Worm (Caenorhabditis elegans) whole organism, L3 larva: Measurements from ENCODE around the gene cex-2.

Experiments used
- R02D3.7 ChIP-seq: fragments of 150-350 bp; optimal IDR thresholded peaks from 2 replicates; lab custom pipeline; 2014; ENCODE audit warnings: missing biosample characterization, missing genetic modification characterization
- ZK546.5 ChIP-seq: sonication (generic microtip); optimal IDR thresholded peaks from 2 replicates; lab custom pipeline; 2017; ENCODE audit warnings: missing biosample characterization, missing genetic modification characterization
- aly-2 ChIP-seq: fragments of 150-350 bp; optimal IDR thresholded peaks from 2 replicates; lab custom pipeline; 2014; ENCODE audit warnings: missing biosample characterization, missing genetic modification characterization
- ama-1 ChIP-seq: fragments of 150-350 bp; optimal IDR thresholded peaks from 2 replicates; lab custom pipeline; 2018
- ceh-16 ChIP-seq: sonication (generic microtip); optimal IDR thresholded peaks from 2 replicates; lab custom pipeline; 2017; ENCODE audit warnings: missing biosample characterization, missing genetic modification characterization
- ceh-28 ChIP-seq: fragments of 150-350 bp; optimal IDR thresholded peaks from 2 replicates; lab custom pipeline; 2014; ENCODE audit warnings: missing biosample characterization, missing genetic modification reagents, missing genetic modification characterization
- ceh-82 ChIP-seq: fragments of 150-350 bp; optimal IDR thresholded peaks from 2 replicates; lab custom pipeline; 2014; ENCODE audit warnings: missing biosample characterization, missing genetic modification characterization
- ceh-9 ChIP-seq: sonication (generic microtip); optimal IDR thresholded peaks from 2 replicates; lab custom pipeline; 2018; ENCODE audit warnings: missing biosample characterization, missing genetic modification characterization
- daf-12 ChIP-seq: fragments of 150-350 bp; optimal IDR thresholded peaks from 2 replicates; lab custom pipeline; 2014; ENCODE audit warnings: missing biosample characterization, missing genetic modification reagents, missing genetic modification characterization
- egl-5 ChIP-seq: fragments of 150-350 bp; optimal IDR thresholded peaks from 2 replicates; lab custom pipeline; 2017; ENCODE audit warnings: missing biosample characterization, missing genetic modification reagents, missing genetic modification characterization, inconsistent platforms
- elt-1 ChIP-seq: fragments of 150-350 bp; optimal IDR thresholded peaks from 2 replicates; lab custom pipeline; 2014; ENCODE audit warnings: missing biosample characterization, missing genetic modification characterization
- elt-2 ChIP-seq: sonication (generic microtip); optimal IDR thresholded peaks from 2 replicates; lab custom pipeline; 2016; ENCODE audit warnings: missing genetic modification reagents, mild to moderate bottlenecking, missing genetic modification characterization, missing compliant biosample characterization
- elt-3 ChIP-seq, 3 experiments: fragments of 150-350 bp in 1 of 3; sonication (generic microtip) in 2 of 3; optimal IDR thresholded peaks; 2 replicates in 2 of 3; 4 replicates in 1 of 3; lab custom pipeline; 2014 to 2017; ENCODE audit warnings: missing biosample characterization in 3 of 3, missing genetic modification characterization in 3 of 3
- eor-1 ChIP-seq, 2 experiments: fragments of 150-350 bp; optimal IDR thresholded peaks; 2 replicates each; lab custom pipeline; 2014 to 2018; ENCODE audit warnings: missing biosample characterization in 2 of 2, missing genetic modification characterization in 2 of 2
- fkh-10 ChIP-seq: sonication (generic microtip); optimal IDR thresholded peaks from 2 replicates; lab custom pipeline; 2017; ENCODE audit warnings: missing biosample characterization, missing genetic modification reagents, missing genetic modification characterization
- fkh-2 ChIP-seq: fragments of 150-350 bp; optimal IDR thresholded peaks from 2 replicates; lab custom pipeline; 2014; ENCODE audit warnings: missing biosample characterization, missing genetic modification reagents, missing genetic modification characterization
- fos-1 ChIP-seq: fragments of 150-350 bp; optimal IDR thresholded peaks from 2 replicates; lab custom pipeline; 2014; ENCODE audit warnings: missing biosample characterization, missing genetic modification characterization
- hmg-11 ChIP-seq: sonication (generic microtip); optimal IDR thresholded peaks from 2 replicates; lab custom pipeline; 2016; ENCODE audit warnings: missing genetic modification characterization, missing compliant biosample characterization
- jun-1 ChIP-seq: fragments of 150-350 bp; optimal IDR thresholded peaks from 2 replicates; lab custom pipeline; 2014; ENCODE audit warnings: missing biosample characterization, missing genetic modification reagents, missing genetic modification characterization
- lin-15B ChIP-seq: fragments of 150-350 bp; optimal IDR thresholded peaks from 2 replicates; lab custom pipeline; 2014; ENCODE audit warnings: missing biosample characterization, missing genetic modification characterization
- lin-39 ChIP-seq: fragments of 150-350 bp; optimal IDR thresholded peaks from 2 replicates; lab custom pipeline; 2018; ENCODE audit warnings: missing biosample characterization, missing genetic modification reagents, missing genetic modification characterization
- lsy-12 ChIP-seq: sonication (generic microtip); optimal IDR thresholded peaks from 2 replicates; lab custom pipeline; 2016; ENCODE audit warnings: mild to moderate bottlenecking, missing genetic modification characterization, missing compliant biosample characterization
- mdl-1 ChIP-seq: fragments of 150-350 bp; optimal IDR thresholded peaks from 2 replicates; lab custom pipeline; 2014; ENCODE audit warnings: missing biosample characterization, missing genetic modification characterization
- mml-1 ChIP-seq: fragments of 150-350 bp; sonication (generic microtip); optimal IDR thresholded peaks from 3 replicates; lab custom pipeline; 2014; ENCODE audit warnings: missing biosample characterization, missing genetic modification characterization
- nfya-1 ChIP-seq: sonication (generic microtip); optimal IDR thresholded peaks from 2 replicates; lab custom pipeline; 2017; ENCODE audit warnings: missing genetic modification characterization, mild to moderate bottlenecking, missing compliant biosample characterization, antibody characterized with exemption, moderate library complexity; ENCODE audit not compliant: insufficient read depth
- nhr-11 ChIP-seq: fragments of 150-350 bp; optimal IDR thresholded peaks from 2 replicates; lab custom pipeline; 2014; ENCODE audit warnings: missing biosample characterization, missing genetic modification characterization
- nhr-12 ChIP-seq: fragments of 150-350 bp; optimal IDR thresholded peaks from 2 replicates; lab custom pipeline; 2014; ENCODE audit warnings: missing biosample characterization, missing genetic modification characterization
- nhr-23 ChIP-seq: fragments of 150-350 bp; optimal IDR thresholded peaks from 2 replicates; lab custom pipeline; 2014; ENCODE audit warnings: missing biosample characterization, missing genetic modification reagents, missing genetic modification characterization
- nhr-237 ChIP-seq: fragments of 150-350 bp; optimal IDR thresholded peaks from 2 replicates; lab custom pipeline; 2014; ENCODE audit warnings: missing biosample characterization, missing genetic modification characterization
- nhr-25 ChIP-seq: sonication (generic microtip); optimal IDR thresholded peaks from 2 replicates; lab custom pipeline; 2017; ENCODE audit warnings: missing biosample characterization, missing genetic modification characterization
- nhr-28 ChIP-seq: fragments of 150-350 bp; optimal IDR thresholded peaks from 2 replicates; lab custom pipeline; 2014; ENCODE audit warnings: missing biosample characterization, missing genetic modification characterization
- nhr-43 ChIP-seq: sonication (generic microtip); optimal IDR thresholded peaks from 2 replicates; lab custom pipeline; 2016; ENCODE audit warnings: mild to moderate bottlenecking, missing genetic modification characterization, missing compliant biosample characterization; ENCODE audit not compliant: poor library complexity, severe bottlenecking
- nhr-67 ChIP-seq: fragments of 150-350 bp; optimal IDR thresholded peaks from 2 replicates; lab custom pipeline; 2014; ENCODE audit warnings: missing biosample characterization, missing genetic modification characterization
- nhr-76 ChIP-seq: fragments of 150-350 bp; sonication (generic microtip); optimal IDR thresholded peaks from 5 replicates; lab custom pipeline; 2014; ENCODE audit warnings: missing biosample characterization, missing genetic modification characterization
- nhr-77 ChIP-seq: fragments of 150-350 bp; optimal IDR thresholded peaks from 2 replicates; lab custom pipeline; 2014; ENCODE audit warnings: missing biosample characterization, missing genetic modification characterization
- pha-4 ChIP-seq: fragments of 150-350 bp; optimal IDR thresholded peaks from 2 replicates; lab custom pipeline; 2014; ENCODE audit warnings: missing biosample characterization, missing genetic modification reagents, missing genetic modification characterization
- pqm-1 ChIP-seq: fragments of 150-350 bp; optimal IDR thresholded peaks from 2 replicates; lab custom pipeline; 2017; ENCODE audit warnings: missing biosample characterization, missing genetic modification characterization, inconsistent platforms
- sea-2 ChIP-seq: fragments of 150-350 bp; sonication (generic microtip); optimal IDR thresholded peaks from 4 replicates; lab custom pipeline; 2014; ENCODE audit warnings: missing biosample characterization, missing genetic modification reagents, missing genetic modification characterization
- skn-1 ChIP-seq: fragments of 150-350 bp; optimal IDR thresholded peaks from 2 replicates; lab custom pipeline; 2014; ENCODE audit warnings: missing biosample characterization, missing genetic modification characterization
- snpc-4 ChIP-seq: fragments of 150-350 bp; optimal IDR thresholded peaks from 2 replicates; lab custom pipeline; 2014; ENCODE audit warnings: missing biosample characterization, missing genetic modification characterization
- tbx-2 ChIP-seq: sonication (generic microtip); optimal IDR thresholded peaks from 2 replicates; lab custom pipeline; 2016; ENCODE audit warnings: mild to moderate bottlenecking, missing genetic modification characterization, missing compliant biosample characterization
- unc-39 ChIP-seq: sonication (generic microtip); optimal IDR thresholded peaks from 4 replicates; lab custom pipeline; 2017; ENCODE audit warnings: missing biosample characterization, missing genetic modification characterization
- unc-62 ChIP-seq: fragments of 150-350 bp; sonication (generic microtip); optimal IDR thresholded peaks from 4 replicates; lab custom pipeline; 2014; ENCODE audit warnings: missing biosample characterization, missing genetic modification reagents, missing genetic modification characterization
- zag-1 ChIP-seq: fragments of 150-350 bp; optimal IDR thresholded peaks from 2 replicates; lab custom pipeline; 2014; ENCODE audit warnings: missing biosample characterization, missing genetic modification characterization
- ztf-11 ChIP-seq: fragments of 150-350 bp; optimal IDR thresholded peaks from 2 replicates; lab custom pipeline; 2014; ENCODE audit warnings: missing biosample characterization, missing genetic modification characterization
- ztf-4 ChIP-seq: fragments of 150-350 bp; optimal IDR thresholded peaks from 2 replicates; lab custom pipeline; 2014; ENCODE audit warnings: missing biosample characterization, missing genetic modification characterization

Gene cex-2

ce11 chrII:7873843-7874372 is 38.7 kb upstream of the cex-2 start, which contains the start of gene T01H3.3:
Gene T01H3.3 (minus strand): TSS chrII:7873893.
- TF ChIP-seq skn-1 (tag; lab: Kevin White, UChicago) = no peak
- no peak for TF ChIP-seq daf-12 (tag; lab: Kevin White, UChicago)
- TF ChIP-seq nhr-11 (tag; lab: Kevin White, UChicago) = no peak
- peak; percentile 58 for TF ChIP-seq nfya-1
- no peak for TF ChIP-seq eor-1 (tag; optimal IDR thresholded peaks at IDR 0.05; lab: Kevin White, UChicago)
- no peak for TF ChIP-seq sea-2 (GFP tag; lab: Kevin White, UChicago)
- no peak for TF ChIP-seq ceh-82
- TF ChIP-seq nhr-12 (tag; lab: Kevin White, UChicago) = no peak
- no peak for TF ChIP-seq ZK546.5
- TF ChIP-seq mdl-1 = no peak
- no peak for TF ChIP-seq nhr-67
- no peak for TF ChIP-seq nhr-76 (tag; lab: Kevin White, UChicago)
- no peak for TF ChIP-seq ceh-9 (tag; lab: Kevin White, UChicago)
- peak; percentile 6 for TF ChIP-seq elt-2
- no peak for TF ChIP-seq mml-1 (tag; lab: Kevin White, UChicago)
- TF ChIP-seq pha-4 (tag; lab: Kevin White, UChicago) = peak; percentile 84
- TF ChIP-seq nhr-28 (tag; lab: Kevin White, UChicago) = no peak
- peak; percentile 60 for TF ChIP-seq nhr-23
- no peak for TF ChIP-seq lin-39 (tag; lab: Kevin White, UChicago)
- TF ChIP-seq unc-39 (tag; lab: Kevin White, UChicago) = no peak
- no peak for TF ChIP-seq unc-62 (GFP tag; lab: Kevin White, UChicago)
- TF ChIP-seq egl-5 (tag; lab: Kevin White, UChicago) = no peak
- no peak for TF ChIP-seq hmg-11 (tag; lab: Kevin White, UChicago)
- no peak for TF ChIP-seq fkh-2
- TF ChIP-seq fkh-10 (GFP tag; lab: Kevin White, UChicago) = no peak
- TF ChIP-seq aly-2 = no peak
- no peak for TF ChIP-seq jun-1 (tag; lab: Kevin White, UChicago)
- TF ChIP-seq pqm-1 (tag; lab: Kevin White, UChicago) = no peak
- TF ChIP-seq lsy-12 (tag; lab: Kevin White, UChicago) = no peak
- no peak for TF ChIP-seq tbx-2 (tag; lab: Kevin White, UChicago)
- TF ChIP-seq nhr-77 (tag; lab: Kevin White, UChicago) = no peak
- TF ChIP-seq snpc-4 (tag; lab: Kevin White, UChicago) = no peak
- TF ChIP-seq nhr-43 (tag; lab: Kevin White, UChicago) = no peak
- TF ChIP-seq ztf-4 = no peak
- no peak for TF ChIP-seq ceh-28 (tag; lab: Kevin White, UChicago)
- no peak for TF ChIP-seq nhr-237 (tag; lab: Kevin White, UChicago)
- TF ChIP-seq lin-15B = peak; percentile 54
- TF ChIP-seq ceh-16 (tag; lab: Kevin White, UChicago) = no peak

ce11 chrII:7870632-7871031 is 35.4 kb upstream of the cex-2 start:
- no peak for TF ChIP-seq lsy-12 (tag; lab: Kevin White, UChicago)
- peak; percentile 23 for TF ChIP-seq snpc-4 (tag; lab: Kevin White, UChicago)
- no peak for TF ChIP-seq elt-1 (tag; lab: Kevin White, UChicago)
- TF ChIP-seq ceh-28 (tag; lab: Kevin White, UChicago) = no peak
- TF ChIP-seq sea-2 (GFP tag; lab: Kevin White, UChicago) = no peak
- TF ChIP-seq nhr-43 (tag; lab: Kevin White, UChicago) = no peak
- no peak for TF ChIP-seq hmg-11 (tag; lab: Kevin White, UChicago)
- TF ChIP-seq nhr-77 (tag; lab: Kevin White, UChicago) = no peak
- no peak for TF ChIP-seq ZK546.5
- no peak for TF ChIP-seq nhr-11 (tag; lab: Kevin White, UChicago)
- TF ChIP-seq nhr-237 (tag; lab: Kevin White, UChicago) = no peak
- peak; percentile 5 for TF ChIP-seq pqm-1 (tag; lab: Kevin White, UChicago)
- TF ChIP-seq ceh-16 (tag; lab: Kevin White, UChicago) = no peak
- TF ChIP-seq lin-39 (tag; lab: Kevin White, UChicago) = no peak
- TF ChIP-seq R02D3.7 (tag; lab: Kevin White, UChicago) = no peak
- no peak for TF ChIP-seq fkh-10 (GFP tag; lab: Kevin White, UChicago)
- no peak for TF ChIP-seq daf-12 (tag; lab: Kevin White, UChicago)
- TF ChIP-seq nhr-28 (tag; lab: Kevin White, UChicago) = no peak
- TF ChIP-seq nhr-76 (tag; lab: Kevin White, UChicago) = no peak
- TF ChIP-seq ztf-11 = no peak
- TF ChIP-seq jun-1 (tag; lab: Kevin White, UChicago) = no peak
- TF ChIP-seq mml-1 (tag; lab: Kevin White, UChicago) = no peak
- no peak for TF ChIP-seq elt-2
- TF ChIP-seq eor-1 (tag; optimal IDR thresholded peaks at IDR 0.05; lab: Kevin White, UChicago) = no peak
- no peak for TF ChIP-seq aly-2
- TF ChIP-seq unc-62 (GFP tag; lab: Kevin White, UChicago) = no peak
- peak; percentile 40 for TF ChIP-seq egl-5 (tag; lab: Kevin White, UChicago)
- no peak for TF ChIP-seq ztf-4
- no peak for TF ChIP-seq ceh-82
- peak; percentile 73 for TF ChIP-seq lin-15B
- TF ChIP-seq mdl-1 = no peak
- TF ChIP-seq ama-1 = peak; percentile 30
- TF ChIP-seq nhr-25 (tag; lab: Kevin White, UChicago) = no peak
- no peak for TF ChIP-seq elt-3 (tag; optimal IDR thresholded peaks at IDR 0.05; lab: Kevin White, UChicago)
- TF ChIP-seq skn-1 (tag; lab: Kevin White, UChicago) = no peak
- TF ChIP-seq fkh-2 = no peak
- no peak for TF ChIP-seq zag-1
- TF ChIP-seq nfya-1 = peak; percentile 79
- no peak for TF ChIP-seq fos-1 (tag; lab: Kevin White, UChicago)
- no peak for TF ChIP-seq ceh-9 (tag; lab: Kevin White, UChicago)
- peak; percentile 81 for TF ChIP-seq pha-4 (tag; lab: Kevin White, UChicago)
- TF ChIP-seq unc-39 (tag; lab: Kevin White, UChicago) = no peak
